Fruit fly (Drosophila melanogaster) whole organism, embryonic: ENCODE results near the gene Rcd2.
A peak's percentile ranks its signal among the peaks of the same experiment; 100 is the strongest.

ENCODE experiments used
- ATbp ChIP-seq: fragments of 200-800 bp; sonication (Bioruptor generic); optimal IDR thresholded peaks from 2 replicates; lab custom pipeline; 2017; ENCODE audit warnings: missing biosample characterization, mild to moderate bottlenecking, missing genetic modification characterization, missing genetic modification reagents
- Atf-2 ChIP-seq: fragments of 200-800 bp; sonication (Bioruptor generic); optimal IDR thresholded peaks from 2 replicates; lab custom pipeline; 2016; ENCODE audit warnings: missing biosample characterization, missing genetic modification characterization
- CG10267 ChIP-seq: fragments of 200-800 bp; sonication (Bioruptor generic); optimal IDR thresholded peaks from 2 replicates; lab custom pipeline; 2018; ENCODE audit warnings: missing biosample characterization, mild to moderate bottlenecking, missing genetic modification characterization, moderate library complexity
- CG10431 ChIP-seq: fragments of 200-800 bp; sonication (Bioruptor generic); optimal IDR thresholded peaks from 3 replicates; lab custom pipeline; 2018; ENCODE audit warnings: missing biosample characterization, mild to moderate bottlenecking, missing genetic modification characterization
- CG11247 ChIP-seq: fragments of 200-800 bp; sonication (Bioruptor generic); IDR thresholded peaks from 2 replicates; pipeline ENCODE4 v1.3.6; 2022; ENCODE audit warnings: missing biosample characterization, missing genetic modification characterization
- CG11723 ChIP-seq: fragments of 200-800 bp; sonication (Bioruptor generic); optimal IDR thresholded peaks from 2 replicates; lab custom pipeline; 2017; ENCODE audit warnings: missing biosample characterization, mild to moderate bottlenecking, missing genetic modification characterization
- CG12071 ChIP-seq: fragments of 200-800 bp; sonication (Bioruptor generic); optimal IDR thresholded peaks from 3 replicates; lab custom pipeline; 2018; ENCODE audit warnings: missing biosample characterization, mild to moderate bottlenecking, missing genetic modification characterization
- CG12104 ChIP-seq: fragments of 200-800 bp; sonication (Bioruptor generic); optimal IDR thresholded peaks from 3 replicates; lab custom pipeline; 2016; ENCODE audit warnings: missing biosample characterization, missing genetic modification characterization
- CG1529 ChIP-seq: fragments of 200-800 bp; sonication (Bioruptor generic); optimal IDR thresholded peaks from 3 replicates; lab custom pipeline; 2018; ENCODE audit warnings: missing biosample characterization, missing genetic modification characterization
- CG15479 ChIP-seq: fragments of 200-800 bp; sonication (Bioruptor generic); optimal IDR thresholded peaks from 3 replicates; lab custom pipeline; 2019; ENCODE audit warnings: missing biosample characterization, mild to moderate bottlenecking, missing genetic modification characterization, moderate library complexity
- CG16813 ChIP-seq: fragments of 200-800 bp; sonication (Bioruptor generic); IDR thresholded peaks from 3 replicates; pipeline ENCODE4 v1.3.6; 2022; ENCODE audit warnings: missing biosample characterization, missing genetic modification characterization; ENCODE audit not compliant: partially characterized antibody
- CG2199 ChIP-seq: fragments of 200-800 bp; sonication (Bioruptor generic); IDR thresholded peaks from 3 replicates; pipeline ENCODE4 v1.3.6; 2022; ENCODE audit warnings: missing biosample characterization, missing genetic modification characterization
- CG3163 ChIP-seq: fragments of 200-800 bp; sonication (Bioruptor generic); optimal IDR thresholded peaks from 3 replicates; lab custom pipeline; 2016; ENCODE audit warnings: missing biosample characterization, missing genetic modification characterization
- CG5953 ChIP-seq: fragments of 200-800 bp; sonication (Bioruptor generic); IDR thresholded peaks from 2 replicates; pipeline ENCODE4 v1.3.6; 2022; ENCODE audit warnings: missing biosample characterization, missing genetic modification characterization
- CG6272 ChIP-seq: fragments of 200-800 bp; sonication (Bioruptor generic); IDR thresholded peaks from 2 replicates; pipeline ENCODE4 v1.3.6; 2022; ENCODE audit warnings: missing biosample characterization, missing genetic modification characterization
- CG6791 ChIP-seq: fragments of 200-800 bp; sonication (Bioruptor generic); IDR thresholded peaks from 3 replicates; pipeline ENCODE4 v1.3.6; 2022; ENCODE audit warnings: missing biosample characterization, missing genetic modification characterization; ENCODE audit not compliant: partially characterized antibody
- CG7271 ChIP-seq: fragments of 200-800 bp; sonication (Bioruptor generic); optimal IDR thresholded peaks from 2 replicates; lab custom pipeline; 2018; ENCODE audit warnings: missing biosample characterization, mild to moderate bottlenecking, missing genetic modification characterization, moderate library complexity
- CG7357 ChIP-seq: fragments of 200-800 bp; sonication (Bioruptor generic); IDR thresholded peaks from 3 replicates; pipeline ENCODE4 v1.3.6; 2022; ENCODE audit warnings: missing biosample characterization, missing genetic modification characterization
- CG8944 ChIP-seq: fragments of 200-800 bp; sonication (Bioruptor generic); optimal IDR thresholded peaks from 3 replicates; lab custom pipeline; 2016; ENCODE audit warnings: missing biosample characterization, missing genetic modification characterization
- CG9932 ChIP-seq: fragments of 200-800 bp; sonication (Bioruptor generic); IDR thresholded peaks from 2 replicates; pipeline ENCODE4 v1.3.6; 2022; ENCODE audit warnings: missing biosample characterization, missing genetic modification characterization
- Chrac-16 ChIP-seq: fragments of 200-800 bp; sonication (Bioruptor generic); optimal IDR thresholded peaks from 3 replicates; lab custom pipeline; 2016; ENCODE audit warnings: missing biosample characterization, missing genetic modification characterization
- Dfd ChIP-seq, 2 experiments: fragments of >200 bp; optimal IDR thresholded peaks; 2 replicates each; lab custom pipeline; 2017; ENCODE audit warnings: missing biosample characterization in 2 of 2, missing genetic modification characterization in 2 of 2
- Dip3 ChIP-seq: fragments of 200-800 bp; sonication (Bioruptor generic); optimal IDR thresholded peaks from 3 replicates; lab custom pipeline; 2016; ENCODE audit warnings: missing biosample characterization, missing genetic modification characterization
- Fer1 ChIP-seq: fragments of 200-800 bp; sonication (Bioruptor generic); optimal IDR thresholded peaks from 2 replicates; lab custom pipeline; 2017; ENCODE audit warnings: missing biosample characterization, mild to moderate bottlenecking, missing genetic modification characterization
- Mad ChIP-seq: fragments of 200-800 bp; sonication (Bioruptor generic); optimal IDR thresholded peaks from 2 replicates; lab custom pipeline; 2016; ENCODE audit warnings: missing biosample characterization, missing genetic modification characterization
- Myb ChIP-seq: fragments of 200-800 bp; sonication (Bioruptor generic); optimal IDR thresholded peaks from 2 replicates; lab custom pipeline; 2016; ENCODE audit warnings: missing biosample characterization, missing genetic modification characterization
- Rfx ChIP-seq: fragments of 200-800 bp; sonication (Bioruptor generic); IDR thresholded peaks from 2 replicates; pipeline ENCODE4 v1.3.6; 2022; ENCODE audit warnings: missing biosample characterization, missing genetic modification characterization
- Trl ChIP-seq, 3 experiments: fragments of >200 bp in 2 of 3; fragments of 200-800 bp in 1 of 3; sonication (Bioruptor generic) in 1 of 3; optimal IDR thresholded peaks; 2 replicates in 1 of 3; 3 replicates in 2 of 3; lab custom pipeline; 2016 to 2017; ENCODE audit warnings: missing biosample characterization in 1 of 3, missing genetic modification characterization in 1 of 3
- ac ChIP-seq: fragments of 200-800 bp; sonication (Bioruptor generic); optimal IDR thresholded peaks from 3 replicates; lab custom pipeline; 2017; ENCODE audit warnings: missing biosample characterization, mild to moderate bottlenecking, missing genetic modification characterization
- chn ChIP-seq: fragments of 200-800 bp; sonication (Bioruptor generic); optimal IDR thresholded peaks from 2 replicates; lab custom pipeline; 2016; ENCODE audit warnings: missing biosample characterization, missing genetic modification characterization
- esg ChIP-seq: fragments of 200-800 bp; sonication (Bioruptor generic); conservative IDR thresholded peaks from 2 replicates; pipeline ENCODE4 v1.3.6; 2022; ENCODE audit warnings: missing biosample characterization, missing genetic modification characterization
- fd64A ChIP-seq: fragments of 200-800 bp; sonication (Bioruptor generic); optimal IDR thresholded peaks from 3 replicates; lab custom pipeline; 2018; ENCODE audit warnings: missing biosample characterization, mild to moderate bottlenecking, missing genetic modification characterization
- grau ChIP-seq: fragments of 200-800 bp; optimal IDR thresholded peaks from 3 replicates; lab custom pipeline; 2019; ENCODE audit warnings: missing biosample characterization, mild to moderate bottlenecking, missing genetic modification characterization, moderate library complexity
- gsb ChIP-seq: fragments of 200-800 bp; sonication (Bioruptor generic); IDR thresholded peaks from 2 replicates; pipeline ENCODE4 v1.3.6; 2022; ENCODE audit warnings: missing biosample characterization, missing genetic modification characterization
- hth ChIP-seq: fragments of >200 bp; optimal IDR thresholded peaks from 2 replicates; lab custom pipeline; 2017; ENCODE audit warnings: inconsistent platforms
- lab ChIP-seq: fragments of 200-800 bp; sonication (Bioruptor generic); optimal IDR thresholded peaks from 3 replicates; lab custom pipeline; 2017; ENCODE audit warnings: missing biosample characterization, missing genetic modification characterization, mild to moderate bottlenecking, moderate library complexity, missing genetic modification reagents
- nom ChIP-seq: fragments of 200-800 bp; sonication (Bioruptor generic); optimal IDR thresholded peaks from 2 replicates; lab custom pipeline; 2017; ENCODE audit warnings: missing biosample characterization, missing genetic modification characterization, mild to moderate bottlenecking, moderate library complexity, missing genetic modification reagents
- otp ChIP-seq: fragments of 200-800 bp; sonication (Bioruptor generic); IDR thresholded peaks from 3 replicates; pipeline ENCODE4, ENCODE4 v1.3.6; 2022; ENCODE audit warnings: missing biosample characterization, missing genetic modification characterization
- pho ChIP-seq: fragments of 200-800 bp; sonication (Bioruptor generic); optimal IDR thresholded peaks from 2 replicates; lab custom pipeline; 2016; ENCODE audit warnings: missing biosample characterization, missing genetic modification characterization
- salm ChIP-seq: fragments of 200-800 bp; sonication (Bioruptor generic); optimal IDR thresholded peaks from 2 replicates; lab custom pipeline; 2018; ENCODE audit warnings: missing biosample characterization, mild to moderate bottlenecking, missing genetic modification characterization
- slbo ChIP-seq: fragments of 200-800 bp; sonication (Bioruptor generic); IDR thresholded peaks from 2 replicates; pipeline ENCODE4 v1.3.6; 2022; ENCODE audit warnings: missing biosample characterization, missing genetic modification characterization
- sob ChIP-seq: fragments of 200-800 bp; sonication (Bioruptor generic); IDR thresholded peaks from 2 replicates; pipeline ENCODE4 v1.3.6; 2022; ENCODE audit warnings: missing biosample characterization, missing genetic modification characterization
- ssp ChIP-seq: fragments of 200-800 bp; sonication (Bioruptor generic); IDR thresholded peaks from 2 replicates; pipeline ENCODE4 v1.3.6; 2022; ENCODE audit warnings: missing biosample characterization, missing genetic modification characterization
- tap ChIP-seq: fragments of 200-800 bp; optimal IDR thresholded peaks from 3 replicates; lab custom pipeline; 2019; ENCODE audit warnings: missing biosample characterization, mild to moderate bottlenecking, missing genetic modification characterization, moderate library complexity
- trem ChIP-seq: fragments of 200-800 bp; optimal IDR thresholded peaks from 3 replicates; lab custom pipeline; 2019; ENCODE audit warnings: missing biosample characterization, mild to moderate bottlenecking, missing genetic modification characterization, moderate library complexity
- tup ChIP-seq: fragments of 200-800 bp; sonication (Bioruptor generic); optimal IDR thresholded peaks from 2 replicates; lab custom pipeline; 2016; ENCODE audit warnings: missing biosample characterization, mild to moderate bottlenecking, missing genetic modification characterization, moderate library complexity
- unc-4 ChIP-seq: fragments of 200-800 bp; sonication (Bioruptor generic); IDR thresholded peaks from 2 replicates; pipeline ENCODE4 v1.3.6; 2022; ENCODE audit warnings: missing biosample characterization, missing genetic modification characterization; ENCODE audit not compliant: partially characterized antibody
- zen ChIP-seq: fragments of 200-800 bp; sonication (Bioruptor generic); optimal IDR thresholded peaks from 3 replicates; lab custom pipeline; 2018; ENCODE audit warnings: missing biosample characterization, mild to moderate bottlenecking, missing genetic modification characterization, moderate library complexity

Gene Rcd2

DNA sequence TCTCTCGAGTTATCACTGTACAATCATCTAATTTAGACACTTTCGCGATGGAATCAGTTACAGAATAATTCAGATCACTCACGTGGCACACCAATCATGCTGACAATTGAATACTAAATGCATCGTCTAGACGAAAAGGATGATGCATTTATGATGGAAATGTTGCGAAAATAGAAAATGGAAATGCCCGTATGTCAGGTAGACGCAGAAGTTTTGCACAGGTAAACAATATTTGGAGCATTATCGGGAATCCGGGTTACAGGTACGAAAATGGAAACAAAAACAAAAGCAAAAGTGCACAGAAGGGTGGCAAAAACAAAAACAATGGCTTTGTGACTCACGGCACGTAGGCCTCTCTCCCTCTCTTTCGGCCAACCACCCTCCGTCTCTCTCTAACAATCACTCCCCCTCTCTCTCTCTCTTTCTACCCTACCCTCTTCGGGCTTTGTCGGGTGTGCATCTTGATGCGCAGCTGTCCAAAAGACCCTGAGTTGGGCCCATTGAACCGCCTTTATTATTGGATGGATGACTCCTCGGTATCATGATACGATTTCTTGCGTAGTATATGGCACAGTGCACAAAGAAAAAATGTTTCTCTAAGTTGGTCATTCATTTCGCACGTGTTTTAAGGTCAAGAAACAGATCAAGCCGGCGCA is 22.9 kb downstream of the Rcd2 start (continued):
- TF ChIP-seq ATbp (no peak), CG11723 (GFP tag; lab: Kevin White, UChicago) (peak; percentile 22), CG10267 (tag; lab: Kevin White, UChicago) (no peak), CG1529 (GFP tag; lab: Kevin White, UChicago) (no peak), CG15479 (GFP tag; lab: Kevin White, UChicago) (peak; percentile 96), nom (peak; percentile 27), ac (GFP tag; lab: Kevin White, UChicago) (peak; percentile 2), CG12071 (peak; percentile 31), zen (tag; lab: Kevin White, UChicago) (peak; percentile 64), CG16813 (GFP tag; lab: Robert Waterston, UW) (0 out of 3 replicates have a peak, but pooled peaks have one; percentile 28), CG2199 (GFP tag; lab: Robert Waterston, UW) (peak; percentile 86), CG6791 (GFP tag; lab: Robert Waterston, UW) (peak; percentile 43; the same call in 1 of the 3 replicates), Trl (optimal IDR thresholded peaks at IDR 0.05; lab: Kevin White, UChicago) (peak; percentile 66 to 70), Trl (GFP tag; optimal IDR thresholded peaks at IDR 0.05; lab: Kevin White, UChicago) (no peak)

dm6 chr3L:20516519-20517178 is 23.6 kb downstream of the Rcd2 start:
- TF ChIP-seq Chrac-16 (GFP tag; lab: Kevin White, UChicago) (peak; percentile 48), Fer1 (GFP tag; lab: Kevin White, UChicago) (peak; percentile 1), Myb (GFP tag; lab: Kevin White, UChicago) (no peak), CG11247 (GFP tag; lab: Robert Waterston, UW) (no peak), Mad (no peak), Dip3 (GFP tag; lab: Kevin White, UChicago) (no peak), CG7357 (no peak), unc-4 (GFP tag; lab: Robert Waterston, UW) (no peak), grau (tag; lab: Kevin White, UChicago) (peak; percentile 97), trem (tag; lab: Kevin White, UChicago) (peak; percentile 29), CG6272 (no peak), fd64A (GFP tag; lab: Kevin White, UChicago) (no peak), CG3163 (GFP tag; lab: Kevin White, UChicago) (no peak), esg (GFP tag; lab: Robert Waterston, UW) (peak; percentile 36; the same call in 1 of the 2 replicates), otp (no peak), CG9932 (no peak), gsb (no peak), hth (lab: Kevin White, UChicago) (no peak), CG8944 (GFP tag; lab: Kevin White, UChicago) (no peak), ssp (GFP tag; lab: Robert Waterston, UW) (no peak), CG5953 (no peak), tap (tag; lab: Kevin White, UChicago) (peak; percentile 64), chn (GFP tag; lab: Kevin White, UChicago) (no peak), slbo (GFP tag; lab: Robert Waterston, UW) (peak; percentile 32; the same call in 1 of the 2 replicates), CG12104 (GFP tag; lab: Kevin White, UChicago) (no peak), Atf-2 (GFP tag; lab: Kevin White, UChicago) (no peak), salm (tag; lab: Kevin White, UChicago) (peak; percentile 23), lab (GFP tag; lab: Kevin White, UChicago) (peak; percentile 31), CG7271 (tag; lab: Kevin White, UChicago) (no peak), tup (GFP tag; lab: Kevin White, UChicago) (no peak), ac (GFP tag; lab: Kevin White, UChicago) (no peak), sob (GFP tag; lab: Robert Waterston, UW) (no peak), CG10431 (GFP tag; lab: Kevin White, UChicago) (no peak), pho (GFP tag; lab: Kevin White, UChicago) (no peak), Rfx (GFP tag; lab: Robert Waterston, UW) (peak; percentile 27; the same call in 1 of the 2 replicates), Dfd (GFP tag; optimal IDR thresholded peaks at IDR 0.05; lab: Kevin White, UChicago) (no peak)
